Worm (Caenorhabditis elegans) whole organism, late embryonic: ENCODE data around the gene C33C12.1.
"Not testable (repeated sequence)": the region's sequence is repeated elsewhere in the genome, so short reads cannot be mapped to it uniquely, and the experiment has no call there.

ENCODE experiments used
- C08G9.2 ChIP-seq: sonication (generic microtip); optimal IDR thresholded peaks from 2 replicates; lab custom pipeline; 2016; ENCODE audit warnings: mild to moderate bottlenecking, missing genetic modification characterization, moderate library complexity, missing compliant biosample characterization
- F13H6.1 ChIP-seq: sonication (generic microtip); optimal IDR thresholded peaks from 2 replicates; lab custom pipeline; 2016; ENCODE audit warnings: missing genetic modification characterization, missing compliant biosample characterization
- K02D7.2 ChIP-seq: sonication (generic microtip); optimal IDR thresholded peaks from 2 replicates; lab custom pipeline; 2017; ENCODE audit warnings: mild to moderate bottlenecking, missing genetic modification characterization, missing compliant biosample characterization
- K09A11.1 ChIP-seq: sonication (generic microtip); optimal IDR thresholded peaks from 2 replicates; lab custom pipeline; 2017; ENCODE audit warnings: antibody characterized with exemption, mild to moderate bottlenecking, missing genetic modification characterization, missing compliant biosample characterization; ENCODE audit not compliant: insufficient read depth
- T23F11.4 ChIP-seq: fragments of 200-800 bp; sonication (Bioruptor generic); optimal IDR thresholded peaks from 2 replicates; lab custom pipeline; 2018; ENCODE audit warnings: mild to moderate bottlenecking, missing genetic modification characterization, missing compliant biosample characterization
- Y22D7AL.16 ChIP-seq: sonication (generic microtip); optimal IDR thresholded peaks from 2 replicates; lab custom pipeline; 2016; ENCODE audit warnings: missing genetic modification characterization, missing compliant biosample characterization
- ceh-18 ChIP-seq: sonication (generic microtip); optimal IDR thresholded peaks from 2 replicates; lab custom pipeline; 2016; ENCODE audit warnings: missing genetic modification characterization, missing compliant biosample characterization
- ceh-2 ChIP-seq: sonication (generic microtip); optimal IDR thresholded peaks from 2 replicates; lab custom pipeline; 2016; ENCODE audit warnings: missing genotype, missing genetic modification characterization, missing compliant biosample characterization
- ceh-22 ChIP-seq: sonication (generic microtip); optimal IDR thresholded peaks from 2 replicates; lab custom pipeline; 2017; ENCODE audit warnings: missing biosample characterization, missing genetic modification characterization
- ceh-24 ChIP-seq: sonication (generic microtip); optimal IDR thresholded peaks from 2 replicates; lab custom pipeline; 2016; ENCODE audit warnings: mild to moderate bottlenecking, missing genetic modification characterization, missing compliant biosample characterization
- ceh-30 ChIP-seq: fragments of 150-350 bp; optimal IDR thresholded peaks from 2 replicates; lab custom pipeline; 2014; ENCODE audit warnings: missing biosample characterization, missing genetic modification characterization
- ceh-31 ChIP-seq: sonication (generic microtip); optimal IDR thresholded peaks from 2 replicates; lab custom pipeline; 2016; ENCODE audit warnings: missing genetic modification characterization, missing compliant biosample characterization
- ceh-48 ChIP-seq: sonication (generic microtip); optimal IDR thresholded peaks from 2 replicates; lab custom pipeline; 2016; ENCODE audit warnings: missing genetic modification characterization, inconsistent platforms, missing compliant biosample characterization
- ceh-6 ChIP-seq: fragments of 200-800 bp; sonication (Bioruptor generic); optimal IDR thresholded peaks from 2 replicates; lab custom pipeline; 2018; ENCODE audit warnings: mild to moderate bottlenecking, missing genetic modification characterization, missing compliant biosample characterization
- ceh-9 ChIP-seq: sonication (generic microtip); optimal IDR thresholded peaks from 2 replicates; lab custom pipeline; 2016; ENCODE audit warnings: mild to moderate bottlenecking, missing genetic modification characterization, inconsistent platforms, missing compliant biosample characterization
- elt-2 ChIP-seq: sonication (generic microtip); optimal IDR thresholded peaks from 2 replicates; lab custom pipeline; 2016; ENCODE audit warnings: missing genetic modification reagents, missing genetic modification characterization, missing compliant biosample characterization
- ets-4 ChIP-seq: sonication (generic microtip); optimal IDR thresholded peaks from 2 replicates; lab custom pipeline; 2016; ENCODE audit warnings: missing genetic modification characterization, missing compliant biosample characterization
- hlh-13 ChIP-seq: fragments of 200-800 bp; sonication (Bioruptor generic); optimal IDR thresholded peaks from 2 replicates; lab custom pipeline; 2018; ENCODE audit warnings: mild to moderate bottlenecking, missing genetic modification characterization, missing compliant biosample characterization
- hlh-30 ChIP-seq: sonication (generic microtip); optimal IDR thresholded peaks from 2 replicates; lab custom pipeline; 2017; ENCODE audit warnings: antibody characterized with exemption, missing genetic modification characterization, missing compliant biosample characterization; ENCODE audit not compliant: insufficient read depth
- hlh-8 ChIP-seq: sonication (generic microtip); optimal IDR thresholded peaks from 2 replicates; lab custom pipeline; 2016; ENCODE audit warnings: missing genotype, missing genetic modification characterization, missing compliant biosample characterization
- lim-6 ChIP-seq: sonication (generic microtip); optimal IDR thresholded peaks from 2 replicates; lab custom pipeline; 2016; ENCODE audit warnings: missing genetic modification characterization, missing compliant biosample characterization
- lin-11 ChIP-seq: fragments of 200-800 bp; sonication (Bioruptor generic); optimal IDR thresholded peaks from 2 replicates; lab custom pipeline; 2018; ENCODE audit warnings: mild to moderate bottlenecking, missing genetic modification characterization, missing compliant biosample characterization
- madf-2 ChIP-seq: sonication (generic microtip); optimal IDR thresholded peaks from 2 replicates; lab custom pipeline; 2017; ENCODE audit warnings: missing genetic modification characterization, missing compliant biosample characterization
- nhr-11 ChIP-seq: fragments of 150-350 bp; optimal IDR thresholded peaks from 2 replicates; lab custom pipeline; 2014; ENCODE audit warnings: missing biosample characterization, missing genetic modification characterization
- npax-4 ChIP-seq: sonication (generic microtip); optimal IDR thresholded peaks from 2 replicates; lab custom pipeline; 2016; ENCODE audit warnings: missing genetic modification characterization, missing compliant biosample characterization
- pag-3 ChIP-seq: sonication (generic microtip); optimal IDR thresholded peaks from 2 replicates; lab custom pipeline; 2016; ENCODE audit warnings: missing compliant biosample characterization, missing genetic modification characterization, borderline replicate concordance
- rnt-1 ChIP-seq: sonication (generic microtip); optimal IDR thresholded peaks from 2 replicates; lab custom pipeline; 2016; ENCODE audit warnings: missing genetic modification characterization, missing compliant biosample characterization
- sox-2 ChIP-seq: fragments of 200-800 bp; sonication (Bioruptor generic); IDR thresholded peaks from 2 replicates; pipeline ENCODE4 v1.3.6; 2022; ENCODE audit warnings: missing genetic modification reagents, missing genetic modification characterization, missing compliant biosample characterization
- ttx-3 ChIP-seq: sonication (generic microtip); optimal IDR thresholded peaks from 2 replicates; lab custom pipeline; 2016; ENCODE audit warnings: missing genetic modification reagents, missing genetic modification characterization, missing compliant biosample characterization
- unc-3 ChIP-seq, 2 experiments: fragments of 200-800 bp in 1 of 2; sonication (Bioruptor generic) in 1 of 2; sonication (generic microtip) in 1 of 2; conservative IDR thresholded peaks in 1 of 2; optimal IDR thresholded peaks in 1 of 2; 2 replicates each; pipeline versions ENCODE4 v1.3.6 to Lab custom; 2016 to 2022; ENCODE audit warnings: missing compliant biosample characterization in 2 of 2, missing genetic modification characterization in 2 of 2, missing genetic modification reagents in 1 of 2
- unc-42 ChIP-seq: sonication (generic microtip); optimal IDR thresholded peaks from 2 replicates; lab custom pipeline; 2016; ENCODE audit warnings: missing genotype, missing genetic modification characterization, missing compliant biosample characterization
- zip-5 ChIP-seq: sonication (generic microtip); optimal IDR thresholded peaks from 2 replicates; lab custom pipeline; 2016; ENCODE audit warnings: missing genetic modification characterization, missing compliant biosample characterization

Gene C33C12.1

DNA sequence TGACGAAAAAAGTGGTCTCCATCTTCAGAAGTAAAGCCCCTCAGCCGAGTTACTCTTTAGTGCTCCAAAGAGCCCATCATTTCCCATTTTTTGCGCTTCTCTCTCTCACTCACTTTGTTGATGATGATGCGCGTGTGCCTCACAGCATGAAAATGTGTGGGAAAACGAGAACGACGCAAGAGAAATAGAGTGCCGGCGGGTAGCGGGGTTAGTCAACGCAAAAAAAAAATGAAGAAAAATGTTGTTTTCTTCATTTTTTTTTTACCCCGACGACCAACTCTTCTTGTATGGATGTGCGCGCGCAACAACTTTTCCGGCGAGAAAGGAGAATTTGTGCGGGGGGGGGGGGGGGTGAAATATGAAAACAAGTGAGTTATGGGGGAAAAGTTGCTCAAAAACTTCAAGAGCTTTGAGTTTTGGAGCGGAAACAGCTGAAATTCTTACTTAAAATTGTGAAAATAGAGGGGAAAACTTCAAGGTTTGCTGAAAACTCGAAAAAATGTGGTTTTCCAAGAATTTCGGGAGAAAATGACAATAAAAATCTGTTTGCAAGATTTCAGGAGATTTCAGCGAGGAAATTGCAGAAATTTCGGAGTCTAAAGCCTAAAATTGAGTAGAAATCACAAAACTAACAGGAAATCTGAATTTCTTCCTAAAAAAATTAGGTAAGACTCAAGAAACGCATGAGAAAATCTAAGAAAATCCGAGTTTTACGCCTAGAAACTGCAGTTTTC is at the start of gene C33C12.1:
TSS of gene C33C12.1 (plus strand) at position 684 of the 734 bp plus-strand sequence.
- TF ChIP-seq Y22D7AL.16 (tag; lab: Kevin White, UChicago) (no peak), unc-42 (tag; lab: Kevin White, UChicago) (peak; percentile 50)
- TF ChIP-seq, all 69 proteins: peak for 1

ce11 chrII:2150485-2150985 is 47.5 kb upstream of the C33C12.1 start, which contains the start of the genes C40A11.7 and C40A11.8:
Gene C40A11.7, minus strand, starts transcription at chrII:2150585.
Gene C40A11.8, minus strand, starts transcription at chrII:2150935.
- no peak for TF ChIP-seq elt-2 (tag; lab: Kevin White, UChicago)
- no peak for TF ChIP-seq ttx-3 (tag; lab: Kevin White, UChicago)
- no peak for TF ChIP-seq unc-3 (GFP tag; conservative IDR thresholded peaks at IDR 0.05; lab: Robert Waterston, UW)
- TF ChIP-seq unc-3 (tag; optimal IDR thresholded peaks at IDR 0.05; lab: Kevin White, UChicago): no peak
- TF ChIP-seq ceh-30: no peak
- no peak for TF ChIP-seq C08G9.2 (tag; lab: Kevin White, UChicago)
- TF ChIP-seq npax-4 (tag; lab: Kevin White, UChicago): no peak
- no peak for TF ChIP-seq unc-42 (tag; lab: Kevin White, UChicago)
- no peak for TF ChIP-seq F13H6.1
- TF ChIP-seq hlh-30: no peak
- no peak for TF ChIP-seq nhr-11 (tag; lab: Kevin White, UChicago)
- TF ChIP-seq ceh-48 (tag; lab: Kevin White, UChicago): no peak
- TF ChIP-seq T23F11.4 (GFP tag; lab: Kevin White, UChicago): no peak
- no peak for TF ChIP-seq hlh-8
- no peak for TF ChIP-seq K09A11.1
- no peak for TF ChIP-seq madf-2
- no peak for TF ChIP-seq rnt-1 (tag; lab: Kevin White, UChicago)
- no peak for TF ChIP-seq K02D7.2 (tag; lab: Kevin White, UChicago)
- TF ChIP-seq, all 69 proteins: peak for 0

ce11 chrII:2152455-2152854 is 45.6 kb upstream of the C33C12.1 start:
- TF ChIP-seq lim-6 (tag; lab: Kevin White, UChicago) (no peak), ceh-24 (tag; lab: Kevin White, UChicago) (no peak), sox-2 (no peak), T23F11.4 (GFP tag; lab: Kevin White, UChicago) (no peak), ceh-31 (tag; lab: Kevin White, UChicago) (no peak), lin-11 (tag; lab: Kevin White, UChicago) (no peak), ceh-18 (tag; lab: Kevin White, UChicago) (no peak), ceh-22 (tag; lab: Kevin White, UChicago) (no peak), zip-5 (tag; lab: Kevin White, UChicago) (no peak), hlh-13 (GFP tag; lab: Kevin White, UChicago) (no peak), F13H6.1 (no peak), ceh-30 (no peak), ceh-6 (GFP tag; lab: Kevin White, UChicago) (no peak), nhr-11 (tag; lab: Kevin White, UChicago) (no peak), ets-4 (tag; lab: Kevin White, UChicago) (no peak)

DNA sequence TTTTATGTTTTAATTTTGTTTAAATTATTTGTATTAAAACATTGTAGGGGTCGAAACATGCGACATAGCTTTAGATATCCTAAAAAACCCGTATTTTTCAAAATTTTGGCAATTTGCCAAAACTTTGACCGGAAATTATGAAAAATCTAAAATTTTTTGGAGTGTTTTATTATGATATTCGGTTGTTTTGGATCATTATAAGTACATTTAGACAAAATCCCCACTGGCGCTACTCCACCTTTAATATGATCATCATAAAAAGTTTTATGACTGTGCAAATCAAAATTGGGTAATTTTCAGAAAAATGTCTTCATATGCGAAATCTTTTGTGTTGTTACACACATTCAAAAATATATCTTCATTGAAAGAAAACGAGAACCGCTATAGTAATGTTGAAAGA is 44.3 kb upstream of the C33C12.1 start, which contains the start of gene math-18:
TSS of gene math-18 (plus strand) at position 301 of the 400 bp plus-strand sequence.
- not testable (repeated sequence) for TF ChIP-seq sox-2; ttx-3 (tag; lab: Kevin White, UChicago); ceh-9

DNA sequence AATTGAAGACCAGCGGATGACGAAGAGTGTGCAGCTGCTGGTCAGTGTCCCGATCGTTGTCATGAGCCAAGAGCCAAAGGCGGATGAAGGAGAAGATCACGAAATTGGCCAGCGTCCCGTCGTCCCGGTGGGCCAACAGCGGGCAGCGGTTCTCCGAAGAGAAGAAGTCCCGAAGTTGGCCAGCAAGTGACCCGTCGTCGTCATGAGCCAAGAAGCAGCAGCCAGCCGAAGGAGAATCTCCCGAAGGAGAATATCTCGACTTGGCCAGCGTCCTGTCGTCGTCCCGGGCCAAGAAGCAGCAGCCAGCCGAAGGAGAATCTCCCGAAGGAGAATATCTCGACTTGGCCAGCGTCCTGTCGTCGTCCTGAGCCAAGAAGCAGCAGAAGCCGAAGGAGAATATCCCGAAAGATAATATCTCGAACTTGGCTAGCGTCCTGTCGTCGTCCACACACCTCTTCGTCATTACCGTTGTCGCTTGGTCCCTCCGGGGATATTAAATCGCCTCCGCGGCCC is 34.6 kb upstream of the C33C12.1 start, which contains the start of gene C33C12.11:
TSS of gene C33C12.11 (minus strand) at position 463 of the 513 bp plus-strand sequence.
- TF ChIP-seq ceh-2 (tag; lab: Kevin White, UChicago); pag-3 (tag; lab: Kevin White, UChicago); sox-2: not testable (repeated sequence)
